Fruit fly (Drosophila melanogaster): Measurements from ENCODE around the gene Eig71Ee.

The Eig71Ee gene

DNA sequence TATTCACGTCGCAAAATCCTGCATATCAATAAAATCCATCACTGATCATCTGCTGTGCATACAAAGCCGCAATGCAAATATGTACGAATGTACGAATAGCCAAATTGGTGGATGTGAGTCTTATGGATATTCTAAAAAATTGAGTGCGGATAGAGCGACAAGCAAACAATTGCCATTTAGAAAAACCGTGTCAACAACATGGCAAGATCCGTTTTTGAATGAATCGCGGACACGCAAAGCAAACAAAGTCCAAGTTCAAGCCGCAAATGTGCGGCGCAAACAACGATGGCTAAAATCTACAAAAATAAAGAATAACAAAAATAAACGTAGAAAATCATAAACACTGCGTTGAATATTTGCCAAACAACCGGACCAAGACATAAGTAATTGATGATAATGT, 33.7 kb upstream of the Eig71Ee start:
- TF ChIP-seq CG32772 (GFP tag; IDR thresholded peaks at IDR 0.05) = no peak
- peak; percentile 1 for TF ChIP-seq Camta (GFP tag; optimal IDR thresholded peaks at IDR 0.05)
- TF ChIP-seq CG15514 (GFP tag; optimal IDR thresholded peaks at IDR 0.05) = peak; percentile 20
- TF ChIP-seq lmd (GFP tag; IDR thresholded peaks at IDR 0.05) = no peak
- no peak for TF ChIP-seq gcm2 (GFP tag; optimal IDR thresholded peaks at IDR 0.05)
- TF ChIP-seq nerfin-2 (GFP tag; IDR thresholded peaks at IDR 0.05; ENCODE audit: partially characterized antibody) = no peak
- TF ChIP-seq CG2712 (tag; optimal IDR thresholded peaks at IDR 0.05) = no peak
- peak; percentile 29 for TF ChIP-seq schlank (tag; optimal IDR thresholded peaks at IDR 0.05)
- TF ChIP-seq CG8290 (GFP tag; optimal IDR thresholded peaks at IDR 0.05) = no peak
- TF ChIP-seq CG8290 (tag; optimal IDR thresholded peaks at IDR 0.05) = peak in 1 of 2 experiments; percentile 46
- peak; percentile 27; the same call in 1 of the 3 replicates for TF ChIP-seq CG11695 (GFP tag; IDR thresholded peaks at IDR 0.05)
- TF ChIP-seq wdn (GFP tag; IDR thresholded peaks at IDR 0.05) = 0 out of 2 replicates have a peak, but pooled peaks have one; percentile 10
- no peak for TF ChIP-seq NfI (GFP tag; optimal IDR thresholded peaks at IDR 0.05)
- no peak for TF ChIP-seq CG17359 (tag; optimal IDR thresholded peaks at IDR 0.05)
- no peak for TF ChIP-seq ham (GFP tag; IDR thresholded peaks at IDR 0.05)
- TF ChIP-seq Atf6 (GFP tag; IDR thresholded peaks at IDR 0.05) = peak; percentile 40; the same call in 1 of the 2 replicates
- peak; percentile 16 for TF ChIP-seq gem (tag; optimal IDR thresholded peaks at IDR 0.05)
- TF ChIP-seq CG2120 (GFP tag; optimal IDR thresholded peaks at IDR 0.05) = peak; percentile 22
- peak; percentile 43 for TF ChIP-seq CG3281 (GFP tag; optimal IDR thresholded peaks at IDR 0.05)
- no peak for TF ChIP-seq CG4707 (GFP tag; optimal IDR thresholded peaks at IDR 0.05)
- peak; percentile 7; the same call in 1 of the 2 replicates for TF ChIP-seq Rfx (GFP tag; IDR thresholded peaks at IDR 0.05)
- TF ChIP-seq Trl (optimal IDR thresholded peaks at IDR 0.05) = no peak
- TF ChIP-seq Trl (GFP tag; optimal IDR thresholded peaks at IDR 0.05) = peak; percentile 13
- 0 out of 2 replicates have a peak, but pooled peaks have one; percentile 11 for TF ChIP-seq HLH3B (GFP tag; IDR thresholded peaks at IDR 0.05)
- TF ChIP-seq luna (GFP tag; optimal IDR thresholded peaks at IDR 0.05) = peak; percentile 40
- TF ChIP-seq fd3F (GFP tag; optimal IDR thresholded peaks at IDR 0.05) = peak; percentile 33
- peak; percentile 83 for TF ChIP-seq Med (GFP tag)
- TF ChIP-seq fu2 (GFP tag; optimal IDR thresholded peaks at IDR 0.05) = no peak
- no peak for TF ChIP-seq C15 (GFP tag; IDR thresholded peaks at IDR 0.05)
- no peak for TF ChIP-seq esg (GFP tag; conservative IDR thresholded peaks at IDR 0.05)
- TF ChIP-seq en (GFP tag; optimal IDR thresholded peaks at IDR 0.05) = no peak
- TF ChIP-seq CG9932 (GFP tag; IDR thresholded peaks at IDR 0.05) = peak; percentile 31; the same call in 1 of the 2 replicates
- TF ChIP-seq rib (GFP tag; IDR thresholded peaks at IDR 0.05) = no peak
- TF ChIP-seq bcd (GFP tag; optimal IDR thresholded peaks at IDR 0.05) = peak; percentile 13
- TF ChIP-seq zf30C (GFP tag; optimal IDR thresholded peaks at IDR 0.05) = no peak
- TF ChIP-seq CG6813 (GFP tag; optimal IDR thresholded peaks at IDR 0.05) = peak; percentile 52
- no peak for TF ChIP-seq eve (GFP tag; optimal IDR thresholded peaks at IDR 0.05)
- peak; percentile 12 for TF ChIP-seq CG12071 (GFP tag; optimal IDR thresholded peaks at IDR 0.05)
- peak; percentile 9 for TF ChIP-seq bab2 (GFP tag; optimal IDR thresholded peaks at IDR 0.05)
- TF ChIP-seq otp (GFP tag; IDR thresholded peaks at IDR 0.05) = no peak
- TF ChIP-seq E2f2 (GFP tag; IDR thresholded peaks at IDR 0.05) = peak; percentile 30; the same call in 1 of the 2 replicates
- no peak for TF ChIP-seq CG32532 (GFP tag; IDR thresholded peaks at IDR 0.05)
- TF ChIP-seq lab (GFP tag; optimal IDR thresholded peaks at IDR 0.05) = peak; percentile 47
- peak; percentile 52; the same call in 1 of the 2 replicates for TF ChIP-seq seq (GFP tag; IDR thresholded peaks at IDR 0.05)
- TF ChIP-seq CG10321 (GFP tag; IDR thresholded peaks at IDR 0.05) = no peak
- TF ChIP-seq B-H2 (GFP tag; optimal IDR thresholded peaks at IDR 0.05) = peak; percentile 41
- peak; percentile 17 for TF ChIP-seq CG12769 (tag; optimal IDR thresholded peaks at IDR 0.05)
- no peak for TF ChIP-seq sens-2 (GFP tag; IDR thresholded peaks at IDR 0.05)
- TF ChIP-seq HHEX (GFP tag; optimal IDR thresholded peaks at IDR 0.05) = peak; percentile 17
- TF ChIP-seq Fer3 (tag; optimal IDR thresholded peaks at IDR 0.05) = peak; percentile 17
- TF ChIP-seq lov (optimal IDR thresholded peaks at IDR 0.05) = no peak
- 0 out of 3 replicates have a peak, but pooled peaks have one; percentile 47 for TF ChIP-seq lov (GFP tag; IDR thresholded peaks at IDR 0.05)
